Fruit fly (Drosophila melanogaster) whole organism, embryonic: Measurements from ENCODE around the gene Surf1.

Source experiments
- Abd-B ChIP-seq: fragments of 200-800 bp; sonication (Bioruptor generic); optimal IDR thresholded peaks from 2 replicates; lab custom pipeline; 2018; ENCODE audit warnings: missing biosample characterization, mild to moderate bottlenecking, missing genetic modification characterization, moderate library complexity
- Atf6 ChIP-seq: fragments of 200-800 bp; sonication (Bioruptor generic); IDR thresholded peaks from 2 replicates; pipeline ENCODE4 v1.3.6; 2022; ENCODE audit warnings: missing biosample characterization, missing genetic modification characterization
- CG10543 ChIP-seq: fragments of 200-800 bp; sonication (Bioruptor generic); optimal IDR thresholded peaks from 3 replicates; lab custom pipeline; 2017; ENCODE audit warnings: missing biosample characterization, mild to moderate bottlenecking, missing genetic modification characterization, moderate library complexity
- CG10654 ChIP-seq: fragments of 200-800 bp; sonication (Bioruptor generic); optimal IDR thresholded peaks from 2 replicates; lab custom pipeline; 2016; ENCODE audit warnings: missing biosample characterization, missing genetic modification characterization
- CG12219 ChIP-seq: fragments of 200-800 bp; sonication (Bioruptor generic); optimal IDR thresholded peaks from 3 replicates; lab custom pipeline; 2018; ENCODE audit warnings: missing biosample characterization, mild to moderate bottlenecking, missing genetic modification characterization
- CG12236 ChIP-seq: fragments of 200-800 bp; sonication (Bioruptor generic); optimal IDR thresholded peaks from 2 replicates; lab custom pipeline; 2016; ENCODE audit warnings: missing biosample characterization, missing genetic modification characterization
- CG16815 ChIP-seq: fragments of 200-800 bp; sonication (Bioruptor generic); optimal IDR thresholded peaks from 3 replicates; lab custom pipeline; 2017; ENCODE audit warnings: missing biosample characterization, mild to moderate bottlenecking, missing genetic modification characterization
- CG16863 ChIP-seq: fragments of 200-800 bp; sonication (Bioruptor generic); optimal IDR thresholded peaks from 3 replicates; lab custom pipeline; 2016; ENCODE audit warnings: missing biosample characterization, missing genetic modification characterization
- CG17361 ChIP-seq: fragments of 200-800 bp; sonication (Bioruptor generic); IDR thresholded peaks from 3 replicates; pipeline ENCODE4 v1.3.6; 2022; ENCODE audit warnings: missing biosample characterization, missing genetic modification characterization
- CG17912 ChIP-seq: fragments of 200-800 bp; sonication (Bioruptor generic); optimal IDR thresholded peaks from 2 replicates; lab custom pipeline; 2018; ENCODE audit warnings: missing biosample characterization, mild to moderate bottlenecking, missing genetic modification characterization
- CG18599 ChIP-seq: fragments of 200-800 bp; sonication (Bioruptor generic); optimal IDR thresholded peaks from 3 replicates; lab custom pipeline; 2017; ENCODE audit warnings: missing biosample characterization, missing genetic modification characterization, mild to moderate bottlenecking, moderate library complexity, missing genetic modification reagents
- CG18619 ChIP-seq: fragments of 200-800 bp; sonication (Bioruptor generic); optimal IDR thresholded peaks from 3 replicates; lab custom pipeline; 2017; ENCODE audit warnings: missing biosample characterization, mild to moderate bottlenecking, missing genetic modification characterization
- CG30403 ChIP-seq: fragments of 200-800 bp; sonication (Bioruptor generic); optimal IDR thresholded peaks from 3 replicates; lab custom pipeline; 2016; ENCODE audit warnings: missing biosample characterization, missing genetic modification characterization
- CG34376 ChIP-seq: fragments of 200-800 bp; sonication (Bioruptor generic); optimal IDR thresholded peaks from 2 replicates; lab custom pipeline; 2018; ENCODE audit warnings: missing biosample characterization, mild to moderate bottlenecking, missing genetic modification characterization
- CG43689 ChIP-seq: fragments of 200-800 bp; sonication (Bioruptor generic); IDR thresholded peaks from 2 replicates; pipeline ENCODE4 v1.3.6; 2022; ENCODE audit warnings: missing biosample characterization, missing genetic modification characterization
- CG4730 ChIP-seq: fragments of 200-800 bp; sonication (Bioruptor generic); IDR thresholded peaks from 2 replicates; pipeline ENCODE4 v1.3.6; 2022; ENCODE audit warnings: missing biosample characterization, missing genetic modification characterization
- CG9609 ChIP-seq: fragments of 200-800 bp; sonication (Bioruptor generic); optimal IDR thresholded peaks from 3 replicates; lab custom pipeline; 2016; ENCODE audit warnings: missing biosample characterization, missing genetic modification characterization
- Drgx ChIP-seq: fragments of 200-800 bp; sonication (Bioruptor generic); IDR thresholded peaks from 2 replicates; pipeline ENCODE4 v1.3.6; 2022; ENCODE audit warnings: missing biosample characterization, missing genetic modification characterization
- Elba2 ChIP-seq: fragments of 200-800 bp; sonication (Bioruptor generic); optimal IDR thresholded peaks from 3 replicates; lab custom pipeline; 2016; ENCODE audit warnings: missing biosample characterization, missing genetic modification characterization
- Fer3 ChIP-seq: fragments of 200-800 bp; sonication (Bioruptor generic); optimal IDR thresholded peaks from 2 replicates; lab custom pipeline; 2018; ENCODE audit warnings: missing biosample characterization, mild to moderate bottlenecking, missing genetic modification characterization, moderate library complexity
- GATAe ChIP-seq: fragments of 200-800 bp; sonication (Bioruptor generic); conservative IDR thresholded peaks from 2 replicates; pipeline ENCODE4 v1.3.6; 2022; ENCODE audit warnings: missing biosample characterization, missing genetic modification characterization
- Hr3 ChIP-seq: fragments of 200-800 bp; sonication (Bioruptor generic); optimal IDR thresholded peaks from 3 replicates; lab custom pipeline; 2016; ENCODE audit warnings: missing biosample characterization, missing genetic modification characterization
- Nf-YB ChIP-seq: fragments of 200-800 bp; sonication (Bioruptor generic); optimal IDR thresholded peaks from 3 replicates; lab custom pipeline; 2019; ENCODE audit warnings: missing biosample characterization, mild to moderate bottlenecking, missing genetic modification characterization, moderate library complexity
- Oaz ChIP-seq: fragments of 200-800 bp; sonication (Bioruptor generic); IDR thresholded peaks from 2 replicates; pipeline ENCODE4 v1.3.6; 2022; ENCODE audit warnings: missing biosample characterization, missing genetic modification characterization
- TFAM ChIP-seq: fragments of 200-800 bp; sonication (Bioruptor generic); optimal IDR thresholded peaks from 2 replicates; lab custom pipeline; 2017; ENCODE audit warnings: missing biosample characterization, missing genetic modification characterization, inconsistent platforms
- Trl ChIP-seq, 3 experiments: fragments of >200 bp in 2 of 3; fragments of 200-800 bp in 1 of 3; sonication (Bioruptor generic) in 1 of 3; optimal IDR thresholded peaks; 2 replicates in 1 of 3; 3 replicates in 2 of 3; lab custom pipeline; 2016 to 2017; ENCODE audit warnings: missing biosample characterization in 1 of 3, missing genetic modification characterization in 1 of 3
- aop ChIP-seq: fragments of 200-800 bp; sonication (Bioruptor generic); IDR thresholded peaks from 2 replicates; pipeline ENCODE4 v1.3.6; 2022; ENCODE audit warnings: missing biosample characterization, missing genetic modification characterization
- az2 ChIP-seq: fragments of 200-800 bp; sonication (Bioruptor generic); optimal IDR thresholded peaks from 3 replicates; lab custom pipeline; 2016; ENCODE audit warnings: missing biosample characterization, missing genetic modification characterization
- bigmax ChIP-seq: fragments of 200-800 bp; sonication (Bioruptor generic); optimal IDR thresholded peaks from 2 replicates; lab custom pipeline; 2018; ENCODE audit warnings: missing biosample characterization, mild to moderate bottlenecking, missing genetic modification characterization
- cad ChIP-seq: fragments of >200 bp; optimal IDR thresholded peaks from 2 replicates; lab custom pipeline; 2017; ENCODE audit warnings: missing biosample characterization, missing genetic modification characterization
- chinmo ChIP-seq: fragments of 200-800 bp; sonication (Bioruptor generic); IDR thresholded peaks from 4 replicates; pipeline ENCODE4 v1.3.6; 2022; ENCODE audit warnings: missing biosample characterization, missing genetic modification characterization; ENCODE audit not compliant: partially characterized antibody
- ci ChIP-seq: fragments of 200-800 bp; sonication (Bioruptor generic); IDR thresholded peaks from 3 replicates; pipeline ENCODE4 v1.3.6; 2022; ENCODE audit warnings: missing biosample characterization, missing genetic modification characterization
- dan ChIP-seq: fragments of 200-800 bp; sonication (Bioruptor generic); IDR thresholded peaks from 2 replicates; pipeline ENCODE4 v1.3.6; 2022; ENCODE audit warnings: missing biosample characterization, missing genetic modification characterization
- dm ChIP-seq: fragments of 200-800 bp; sonication (Bioruptor generic); optimal IDR thresholded peaks from 3 replicates; lab custom pipeline; 2016; ENCODE audit warnings: missing biosample characterization, missing genetic modification characterization
- dpn ChIP-seq, 2 experiments: fragments of 200-800 bp; sonication (Bioruptor generic); optimal IDR thresholded peaks; 3 replicates each; lab custom pipeline; 2016; ENCODE audit warnings: missing biosample characterization in 2 of 2, missing genetic modification characterization in 2 of 2
- en ChIP-seq: fragments of 200-800 bp; sonication (Bioruptor generic); optimal IDR thresholded peaks from 2 replicates; lab custom pipeline; 2016; ENCODE audit warnings: missing biosample characterization, missing genetic modification characterization
- exex ChIP-seq: fragments of 200-800 bp; sonication (Bioruptor generic); optimal IDR thresholded peaks from 4 replicates; lab custom pipeline; 2018; ENCODE audit warnings: missing biosample characterization, mild to moderate bottlenecking, missing genetic modification characterization, moderate library complexity
- insv ChIP-seq, 2 experiments: fragments of 200-800 bp; sonication (Bioruptor generic); optimal IDR thresholded peaks; 3 replicates each; lab custom pipeline; 2016 to 2018; ENCODE audit warnings: missing biosample characterization in 2 of 2, missing genetic modification characterization in 2 of 2
- klu ChIP-seq: fragments of 200-800 bp; sonication (Bioruptor generic); IDR thresholded peaks from 2 replicates; pipeline ENCODE4 v1.3.6; 2022; ENCODE audit warnings: missing biosample characterization, missing genetic modification characterization
- knrl ChIP-seq: fragments of 200-800 bp; sonication (Bioruptor generic); IDR thresholded peaks from 3 replicates; pipeline ENCODE4 v1.3.6; 2022; ENCODE audit warnings: missing biosample characterization, missing genetic modification characterization; ENCODE audit not compliant: partially characterized antibody
- lmd ChIP-seq: fragments of 200-800 bp; sonication (Bioruptor generic); IDR thresholded peaks from 2 replicates; pipeline ENCODE4 v1.3.6; 2022; ENCODE audit warnings: missing biosample characterization, missing genetic modification characterization
- maf-S ChIP-seq: fragments of 200-800 bp; sonication (Bioruptor generic); optimal IDR thresholded peaks from 2 replicates; lab custom pipeline; 2016; ENCODE audit warnings: missing biosample characterization, missing genetic modification characterization
- ranshi ChIP-seq: fragments of 200-800 bp; sonication (Bioruptor generic); IDR thresholded peaks from 2 replicates; pipeline ENCODE4 v1.3.6; 2022; ENCODE audit warnings: missing biosample characterization, missing genetic modification characterization
- schlank ChIP-seq: fragments of 200-800 bp; sonication (Bioruptor generic); optimal IDR thresholded peaks from 2 replicates; lab custom pipeline; 2018; ENCODE audit warnings: missing biosample characterization, mild to moderate bottlenecking, missing genetic modification characterization
- sens ChIP-seq: fragments of 200-800 bp; sonication (Bioruptor generic); peaks from one replicate; lab custom pipeline; 2016; ENCODE audit warnings: missing biosample characterization, missing genetic modification characterization
- sim ChIP-seq: fragments of 200-800 bp; sonication (Bioruptor generic); IDR thresholded peaks from 2 replicates; pipeline ENCODE4 v1.3.6; 2022; ENCODE audit warnings: missing biosample characterization, missing genetic modification characterization
- slp2 ChIP-seq: fragments of 200-800 bp; sonication (Bioruptor generic); optimal IDR thresholded peaks from 2 replicates; lab custom pipeline; 2016; ENCODE audit warnings: missing biosample characterization, missing genetic modification characterization
- sug ChIP-seq: fragments of 200-800 bp; optimal IDR thresholded peaks from 2 replicates; lab custom pipeline; 2019; ENCODE audit warnings: missing biosample characterization, mild to moderate bottlenecking, missing genetic modification characterization, moderate library complexity
- toy ChIP-seq: fragments of 200-800 bp; sonication (Bioruptor generic); IDR thresholded peaks from 2 replicates; pipeline ENCODE4 v1.3.6; 2022; ENCODE audit warnings: missing biosample characterization, missing genetic modification characterization
- twi ChIP-seq: fragments of 200-800 bp; optimal IDR thresholded peaks from 2 replicates; lab custom pipeline; 2019; ENCODE audit warnings: missing biosample characterization, mild to moderate bottlenecking, missing genetic modification characterization, moderate library complexity
- wek ChIP-seq: fragments of 200-800 bp; sonication (Bioruptor generic); optimal IDR thresholded peaks from 3 replicates; lab custom pipeline; 2018; ENCODE audit warnings: missing biosample characterization, mild to moderate bottlenecking, missing genetic modification characterization, moderate library complexity
- zf30C ChIP-seq: fragments of 200-800 bp; sonication (Bioruptor generic); optimal IDR thresholded peaks from 3 replicates; lab custom pipeline; 2018; ENCODE audit warnings: missing biosample characterization, mild to moderate bottlenecking, missing genetic modification characterization
- zfh2 ChIP-seq: fragments of 200-800 bp; sonication (Bioruptor generic); optimal IDR thresholded peaks from 2 replicates; lab custom pipeline; 2016; ENCODE audit warnings: missing biosample characterization, missing genetic modification characterization

The Surf1 gene

DNA sequence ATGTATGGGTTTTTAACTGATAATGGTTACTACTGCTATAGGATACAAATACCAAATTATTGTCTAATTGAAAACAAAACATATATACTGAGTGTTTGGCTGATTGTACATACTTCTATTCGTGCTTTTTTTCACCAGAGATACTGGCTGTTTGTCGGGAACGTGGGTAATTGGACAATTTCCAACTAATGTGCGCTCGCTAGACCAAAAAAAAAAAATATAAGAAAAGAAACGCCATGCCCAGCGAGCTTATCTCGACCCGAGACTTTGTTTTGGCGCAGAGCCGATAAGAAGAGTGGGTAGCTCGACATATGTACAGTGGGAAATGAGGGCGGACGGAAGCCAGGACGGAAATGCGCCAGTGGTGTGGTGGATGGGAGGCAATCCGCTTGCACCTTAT, 5.0 kb downstream of the Surf1 start:
- no peak for TF ChIP-seq CG10654 (GFP tag; lab: Kevin White, UChicago)
- no peak for TF ChIP-seq wek (GFP tag; lab: Kevin White, UChicago)
- TF ChIP-seq chinmo (GFP tag; lab: Robert Waterston, UW) = peak; percentile 85; the same call in 1 of the 4 replicates
- no peak for TF ChIP-seq schlank
- no peak for TF ChIP-seq insv (GFP tag; optimal IDR thresholded peaks at IDR 0.05; lab: Kevin White, UChicago)
- TF ChIP-seq ranshi (GFP tag; lab: Robert Waterston, UW) = no peak
- no peak for TF ChIP-seq CG12219 (GFP tag; lab: Kevin White, UChicago)
- no peak for TF ChIP-seq Fer3
- no peak for TF ChIP-seq Hr3 (GFP tag; lab: Kevin White, UChicago)
- no peak for TF ChIP-seq az2 (GFP tag; lab: Kevin White, UChicago)
- no peak for TF ChIP-seq maf-S (GFP tag; lab: Kevin White, UChicago)
- no peak for TF ChIP-seq CG30403 (GFP tag; lab: Kevin White, UChicago)
- no peak for TF ChIP-seq CG43689
- TF ChIP-seq klu = no peak
- TF ChIP-seq dan (GFP tag; lab: Robert Waterston, UW) = no peak
- TF ChIP-seq CG18619 (GFP tag; lab: Kevin White, UChicago) = no peak
- no peak for TF ChIP-seq TFAM (GFP tag; lab: Kevin White, UChicago)
- TF ChIP-seq Elba2 (GFP tag; lab: Kevin White, UChicago) = no peak
- peak; percentile 83 for TF ChIP-seq exex (tag; lab: Kevin White, UChicago)
- TF ChIP-seq Atf6 (GFP tag; lab: Robert Waterston, UW) = no peak
- TF ChIP-seq zf30C = no peak
- TF ChIP-seq dm (GFP tag; lab: Kevin White, UChicago) = no peak
- no peak for TF ChIP-seq toy (GFP tag; lab: Robert Waterston, UW)
- no peak for TF ChIP-seq cad (GFP tag; lab: Kevin White, UChicago)
- TF ChIP-seq Nf-YB (GFP tag; lab: Kevin White, UChicago) = no peak
- no peak for TF ChIP-seq lmd (GFP tag; lab: Robert Waterston, UW)
- peak; percentile 4 for TF ChIP-seq CG10543 (GFP tag; lab: Kevin White, UChicago)
- TF ChIP-seq CG34376 (GFP tag; lab: Kevin White, UChicago) = peak; percentile 2
- no peak for TF ChIP-seq en (GFP tag; lab: Kevin White, UChicago)
- TF ChIP-seq Trl (optimal IDR thresholded peaks at IDR 0.05; lab: Kevin White, UChicago) = no peak
- no peak for TF ChIP-seq Trl (GFP tag; optimal IDR thresholded peaks at IDR 0.05; lab: Kevin White, UChicago)
- no peak for TF ChIP-seq CG18599 (GFP tag; lab: Kevin White, UChicago)
- TF ChIP-seq twi (tag; lab: Kevin White, UChicago) = no peak
- TF ChIP-seq CG9609 (GFP tag; lab: Kevin White, UChicago) = no peak
- TF ChIP-seq dpn (GFP tag; optimal IDR thresholded peaks at IDR 0.05; lab: Kevin White, UChicago) = no peak
- TF ChIP-seq sug = no peak
- no peak for TF ChIP-seq slp2
- TF ChIP-seq aop (GFP tag; lab: Robert Waterston, UW) = peak; percentile 43; the same call in 1 of the 2 replicates
- no peak for TF ChIP-seq Abd-B
- TF ChIP-seq ci (GFP tag; lab: Robert Waterston, UW) = no peak
- TF ChIP-seq sim (GFP tag; lab: Robert Waterston, UW) = no peak
- TF ChIP-seq Drgx (GFP tag; lab: Robert Waterston, UW) = no peak
- TF ChIP-seq CG17912 (GFP tag; lab: Kevin White, UChicago) = peak; percentile 26
- TF ChIP-seq zfh2 (GFP tag; lab: Kevin White, UChicago) = no peak
- TF ChIP-seq CG17361 (GFP tag; lab: Robert Waterston, UW) = no peak
- no peak for TF ChIP-seq CG12236 (GFP tag; lab: Kevin White, UChicago)
- TF ChIP-seq GATAe = peak; percentile 67
- no peak for TF ChIP-seq bigmax (GFP tag; lab: Kevin White, UChicago)
- TF ChIP-seq sens (GFP tag; lab: Kevin White, UChicago) = peak; percentile 68
- no peak for TF ChIP-seq knrl (GFP tag; lab: Robert Waterston, UW)
- no peak for TF ChIP-seq CG16815 (GFP tag; lab: Kevin White, UChicago)
- no peak for TF ChIP-seq CG16863 (GFP tag; lab: Kevin White, UChicago)
- TF ChIP-seq CG4730 (GFP tag; lab: Robert Waterston, UW) = no peak
- no peak for TF ChIP-seq Oaz (GFP tag; lab: Robert Waterston, UW)
